Fruit fly (Drosophila melanogaster) whole organism, embryonic: ENCODE data around the gene mRpL10.
A peak's percentile ranks its signal among the peaks of the same experiment; 100 is the strongest.

Experiments used
- Antp ChIP-seq: fragments of 200-800 bp; sonication (Bioruptor generic); optimal IDR thresholded peaks from 3 replicates; lab custom pipeline; 2016; ENCODE audit warnings: missing biosample characterization, missing genetic modification characterization
- BEAF-32 ChIP-seq: fragments of 200-800 bp; sonication (Bioruptor generic); optimal IDR thresholded peaks from 3 replicates; lab custom pipeline; 2017; ENCODE audit warnings: missing biosample characterization, missing genetic modification characterization, mild to moderate bottlenecking, moderate library complexity, missing genetic modification reagents
- CG11696 ChIP-seq: fragments of 200-800 bp; sonication (Bioruptor generic); IDR thresholded peaks from 2 replicates; pipeline ENCODE4 v1.3.6; 2022; ENCODE audit warnings: missing biosample characterization, missing genetic modification characterization
- CG12104 ChIP-seq: fragments of 200-800 bp; sonication (Bioruptor generic); optimal IDR thresholded peaks from 3 replicates; lab custom pipeline; 2016; ENCODE audit warnings: missing biosample characterization, missing genetic modification characterization
- CG13287 ChIP-seq: fragments of 200-800 bp; sonication (Bioruptor generic); IDR thresholded peaks from 2 replicates; pipeline ENCODE4 v1.3.6; 2022; ENCODE audit warnings: missing biosample characterization, missing genetic modification characterization; ENCODE audit not compliant: partially characterized antibody
- CG17385 ChIP-seq: fragments of 200-800 bp; sonication (Bioruptor generic); optimal IDR thresholded peaks from 3 replicates; lab custom pipeline; 2018; ENCODE audit warnings: missing biosample characterization, mild to moderate bottlenecking, missing genetic modification characterization
- CG18011 ChIP-seq: fragments of 200-800 bp; sonication (Bioruptor generic); optimal IDR thresholded peaks from 2 replicates; lab custom pipeline; 2017; ENCODE audit warnings: missing biosample characterization, missing genetic modification characterization, mild to moderate bottlenecking, moderate library complexity, missing genotype
- CG2129 ChIP-seq: fragments of 200-800 bp; sonication (Bioruptor generic); IDR thresholded peaks from 2 replicates; pipeline ENCODE4 v1.3.6; 2022; ENCODE audit warnings: missing biosample characterization, missing genetic modification characterization; ENCODE audit not compliant: partially characterized antibody
- CG2712 ChIP-seq: fragments of 200-800 bp; optimal IDR thresholded peaks from 3 replicates; lab custom pipeline; 2019; ENCODE audit warnings: missing biosample characterization, mild to moderate bottlenecking, missing genetic modification characterization, moderate library complexity
- CG30403 ChIP-seq: fragments of 200-800 bp; sonication (Bioruptor generic); optimal IDR thresholded peaks from 3 replicates; lab custom pipeline; 2016; ENCODE audit warnings: missing biosample characterization, missing genetic modification characterization
- CG3163 ChIP-seq: fragments of 200-800 bp; sonication (Bioruptor generic); optimal IDR thresholded peaks from 3 replicates; lab custom pipeline; 2016; ENCODE audit warnings: missing biosample characterization, missing genetic modification characterization
- CG4424 ChIP-seq: fragments of 200-800 bp; sonication (Bioruptor generic); optimal IDR thresholded peaks from 3 replicates; lab custom pipeline; 2016; ENCODE audit warnings: missing biosample characterization, missing genetic modification characterization
- CG6689 ChIP-seq: fragments of 200-800 bp; sonication (Bioruptor generic); IDR thresholded peaks from 2 replicates; pipeline ENCODE4 v1.3.6; 2022; ENCODE audit warnings: missing biosample characterization, missing genetic modification characterization
- CG7987 ChIP-seq: fragments of 200-800 bp; sonication (Bioruptor generic); optimal IDR thresholded peaks from 2 replicates; lab custom pipeline; 2018; ENCODE audit warnings: missing biosample characterization, mild to moderate bottlenecking, missing genetic modification characterization, moderate library complexity
- CG8478 ChIP-seq: fragments of >200 bp; optimal IDR thresholded peaks from 2 replicates; lab custom pipeline; 2018
- CTCF ChIP-seq: fragments of 200-800 bp; sonication (Bioruptor generic); optimal IDR thresholded peaks from 2 replicates; lab custom pipeline; 2017; ENCODE audit warnings: missing biosample characterization, mild to moderate bottlenecking, missing genetic modification characterization, moderate library complexity
- CkIIα-i1 ChIP-seq: fragments of 200-800 bp; sonication (Bioruptor generic); IDR thresholded peaks from 2 replicates; pipeline ENCODE4 v1.3.6; 2022; ENCODE audit warnings: missing biosample characterization, missing genetic modification characterization
- Dad ChIP-seq: fragments of 200-800 bp; sonication (Bioruptor generic); optimal IDR thresholded peaks from 3 replicates; lab custom pipeline; 2016; ENCODE audit warnings: missing biosample characterization, missing genetic modification characterization
- Deaf1 ChIP-seq: fragments of 200-800 bp; optimal IDR thresholded peaks from 3 replicates; lab custom pipeline; 2019; ENCODE audit warnings: missing biosample characterization, mild to moderate bottlenecking, missing genetic modification characterization, moderate library complexity
- Dll ChIP-seq: fragments of 200-800 bp; sonication (Bioruptor generic); IDR thresholded peaks from 4 replicates; pipeline ENCODE4 v1.3.6; 2022; ENCODE audit warnings: missing biosample characterization, missing genetic modification characterization; ENCODE audit not compliant: partially characterized antibody
- Dref ChIP-seq: fragments of 200-800 bp; sonication (Bioruptor generic); IDR thresholded peaks from 2 replicates; pipeline ENCODE4 v1.3.6; 2022; ENCODE audit warnings: missing biosample characterization, missing genetic modification characterization
- Eip74EF ChIP-seq, 2 experiments: fragments of 200-800 bp in 1 of 2; fragments of >200 bp in 1 of 2; sonication (Bioruptor generic) in 1 of 2; optimal IDR thresholded peaks; 2 replicates each; lab custom pipeline; 2017 to 2019; ENCODE audit warnings: missing biosample characterization in 2 of 2, missing genetic modification characterization in 2 of 2, mild to moderate bottlenecking in 1 of 2, moderate library complexity in 1 of 2
- Ets65A ChIP-seq: fragments of 200-800 bp; sonication (Bioruptor generic); peaks from one replicate; lab custom pipeline; 2016; ENCODE audit warnings: missing biosample characterization, missing genetic modification characterization
- Fer1 ChIP-seq: fragments of 200-800 bp; sonication (Bioruptor generic); optimal IDR thresholded peaks from 2 replicates; lab custom pipeline; 2017; ENCODE audit warnings: missing biosample characterization, mild to moderate bottlenecking, missing genetic modification characterization
- Hr39 ChIP-seq: fragments of >200 bp; optimal IDR thresholded peaks from 2 replicates; lab custom pipeline; 2017
- Med ChIP-seq: fragments of 200-800 bp; sonication (Bioruptor generic); peaks from one replicate; lab custom pipeline; 2016; ENCODE audit warnings: missing biosample characterization, missing genetic modification characterization, mild to moderate bottlenecking, inconsistent platforms, moderate library complexity
- Nf-YC ChIP-seq: fragments of 200-800 bp; optimal IDR thresholded peaks from 3 replicates; lab custom pipeline; 2019; ENCODE audit warnings: missing biosample characterization, mild to moderate bottlenecking, missing genetic modification characterization, moderate library complexity
- Taf1 ChIP-seq: fragments of 200-800 bp; sonication (Bioruptor generic); IDR thresholded peaks from 2 replicates; pipeline ENCODE4 v1.3.6; 2022; ENCODE audit warnings: missing biosample characterization, missing genetic modification characterization
- Trl ChIP-seq, 3 experiments: fragments of >200 bp in 2 of 3; fragments of 200-800 bp in 1 of 3; sonication (Bioruptor generic) in 1 of 3; optimal IDR thresholded peaks; 2 replicates in 1 of 3; 3 replicates in 2 of 3; lab custom pipeline; 2016 to 2017; ENCODE audit warnings: missing biosample characterization in 1 of 3, missing genetic modification characterization in 1 of 3
- ato ChIP-seq: fragments of 200-800 bp; sonication (Bioruptor generic); IDR thresholded peaks from 2 replicates; pipeline ENCODE4 v1.3.6; 2022; ENCODE audit warnings: missing biosample characterization, missing genetic modification characterization; ENCODE audit not compliant: partially characterized antibody
- az2 ChIP-seq: fragments of 200-800 bp; sonication (Bioruptor generic); optimal IDR thresholded peaks from 3 replicates; lab custom pipeline; 2016; ENCODE audit warnings: missing biosample characterization, missing genetic modification characterization
- cg ChIP-seq: fragments of 200-800 bp; sonication (Bioruptor generic); optimal IDR thresholded peaks from 3 replicates; lab custom pipeline; 2019; ENCODE audit warnings: missing biosample characterization, mild to moderate bottlenecking, missing genetic modification characterization, moderate library complexity
- chinmo ChIP-seq: fragments of 200-800 bp; sonication (Bioruptor generic); IDR thresholded peaks from 4 replicates; pipeline ENCODE4 v1.3.6; 2022; ENCODE audit warnings: missing biosample characterization, missing genetic modification characterization; ENCODE audit not compliant: partially characterized antibody
- chm ChIP-seq: fragments of 200-800 bp; sonication (Bioruptor generic); IDR thresholded peaks from 2 replicates; pipeline ENCODE4 v1.3.6; 2022; ENCODE audit warnings: missing biosample characterization, missing genetic modification characterization
- chn ChIP-seq: fragments of 200-800 bp; sonication (Bioruptor generic); optimal IDR thresholded peaks from 2 replicates; lab custom pipeline; 2016; ENCODE audit warnings: missing biosample characterization, missing genetic modification characterization
- dmrt99B ChIP-seq: fragments of 200-800 bp; sonication (Bioruptor generic); optimal IDR thresholded peaks from 2 replicates; lab custom pipeline; 2018; ENCODE audit warnings: missing biosample characterization, mild to moderate bottlenecking, missing genetic modification characterization, moderate library complexity
- jumu ChIP-seq: fragments of 200-800 bp; sonication (Bioruptor generic); optimal IDR thresholded peaks from 3 replicates; lab custom pipeline; 2016; ENCODE audit warnings: missing biosample characterization, missing genetic modification characterization
- kni ChIP-seq: fragments of 200-800 bp; sonication (Bioruptor generic); optimal IDR thresholded peaks from 3 replicates; lab custom pipeline; 2017; ENCODE audit warnings: mild to moderate bottlenecking, missing biosample characterization, missing genetic modification reagents, missing genetic modification characterization
- knrl ChIP-seq: fragments of 200-800 bp; sonication (Bioruptor generic); IDR thresholded peaks from 3 replicates; pipeline ENCODE4 v1.3.6; 2022; ENCODE audit warnings: missing biosample characterization, missing genetic modification characterization; ENCODE audit not compliant: partially characterized antibody
- lab ChIP-seq: fragments of 200-800 bp; sonication (Bioruptor generic); optimal IDR thresholded peaks from 3 replicates; lab custom pipeline; 2017; ENCODE audit warnings: missing biosample characterization, missing genetic modification characterization, mild to moderate bottlenecking, moderate library complexity, missing genetic modification reagents
- mam ChIP-seq: fragments of 200-800 bp; sonication (Bioruptor generic); optimal IDR thresholded peaks from 3 replicates; lab custom pipeline; 2016; ENCODE audit warnings: missing biosample characterization, missing genetic modification characterization
- odd ChIP-seq: fragments of 200-800 bp; sonication (Bioruptor generic); optimal IDR thresholded peaks from 2 replicates; lab custom pipeline; 2017; ENCODE audit warnings: missing biosample characterization, mild to moderate bottlenecking, missing genetic modification characterization
- scrt ChIP-seq: fragments of 200-800 bp; sonication (Bioruptor generic); optimal IDR thresholded peaks from 2 replicates; lab custom pipeline; 2018; ENCODE audit warnings: missing biosample characterization, mild to moderate bottlenecking, missing genetic modification characterization, moderate library complexity
- sqz ChIP-seq: fragments of 200-800 bp; sonication (Bioruptor generic); optimal IDR thresholded peaks from 3 replicates; lab custom pipeline; 2018; ENCODE audit warnings: missing biosample characterization, mild to moderate bottlenecking, missing genetic modification characterization
- tin ChIP-seq: fragments of 200-800 bp; sonication (Bioruptor generic); optimal IDR thresholded peaks from 3 replicates; lab custom pipeline; 2016; ENCODE audit warnings: missing biosample characterization, missing genetic modification characterization
- tio ChIP-seq: fragments of 200-800 bp; sonication (Bioruptor generic); optimal IDR thresholded peaks from 2 replicates; lab custom pipeline; 2017; ENCODE audit warnings: missing biosample characterization, missing genetic modification characterization, inconsistent platforms
- unpg ChIP-seq: fragments of 200-800 bp; sonication (Bioruptor generic); optimal IDR thresholded peaks from 3 replicates; lab custom pipeline; 2018; ENCODE audit warnings: missing biosample characterization, mild to moderate bottlenecking, missing genetic modification characterization, moderate library complexity
- zf30C ChIP-seq: fragments of 200-800 bp; sonication (Bioruptor generic); optimal IDR thresholded peaks from 3 replicates; lab custom pipeline; 2018; ENCODE audit warnings: missing biosample characterization, mild to moderate bottlenecking, missing genetic modification characterization
- zfh1 ChIP-seq: fragments of 200-800 bp; sonication (Bioruptor generic); IDR thresholded peaks from 3 replicates; pipeline ENCODE4 v1.3.6; 2022; ENCODE audit warnings: missing biosample characterization, missing genetic modification characterization

mRpL10 gene

DNA sequence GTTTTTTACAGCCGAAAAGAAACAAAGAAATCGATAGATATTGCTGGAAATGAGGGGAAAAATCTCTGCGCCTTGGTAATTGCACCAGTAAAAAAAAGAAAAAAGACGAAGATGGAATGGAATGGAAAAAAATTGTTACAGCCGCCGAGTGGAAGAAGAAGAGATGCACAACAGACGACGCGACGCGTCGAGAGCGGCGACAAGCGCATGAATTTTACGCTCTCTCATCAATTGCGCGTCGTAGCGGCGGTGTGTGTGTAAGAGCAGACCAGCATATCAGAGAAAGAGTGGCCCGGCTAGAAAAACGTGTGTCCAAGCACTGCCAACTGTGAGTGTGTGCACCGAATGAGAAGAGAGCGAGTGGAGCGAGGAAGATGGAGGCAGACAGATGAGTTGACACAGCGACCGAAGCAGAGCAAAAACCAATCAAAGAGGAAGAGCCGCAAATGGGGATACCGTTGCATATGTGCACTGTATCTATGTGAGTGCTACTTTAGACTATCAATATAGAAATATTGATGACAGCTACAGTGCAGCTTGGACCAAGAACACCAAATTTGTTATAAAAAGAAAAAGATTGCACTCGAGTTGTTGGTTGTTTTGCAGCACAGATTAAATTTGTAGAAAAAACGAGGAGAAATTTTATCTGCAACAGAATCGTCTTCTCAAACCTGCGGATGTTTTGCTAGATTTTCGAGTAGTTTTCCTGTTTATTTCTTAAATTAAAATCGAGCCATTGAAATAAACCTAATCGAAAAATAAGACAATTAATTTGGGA lies 45.7 kb downstream of the mRpL10 start (continued):
- peak; percentile 42 for TF ChIP-seq Med
- peak; percentile 18 for TF ChIP-seq Fer1 (GFP tag; lab: Kevin White, UChicago)
- TF ChIP-seq sqz (GFP tag; lab: Kevin White, UChicago): peak; percentile 68
- peak; percentile 96; the same call in 3 of the 4 replicates for TF ChIP-seq chinmo (GFP tag; lab: Robert Waterston, UW)
- TF ChIP-seq zf30C: peak; percentile 11
- no peak for TF ChIP-seq tin (GFP tag; lab: Kevin White, UChicago)
- TF ChIP-seq scrt: peak; percentile 39
- no peak for TF ChIP-seq Taf1 (GFP tag; lab: Robert Waterston, UW)
- TF ChIP-seq CG17385 (GFP tag; lab: Kevin White, UChicago): peak; percentile 97
- TF ChIP-seq CG12104 (GFP tag; lab: Kevin White, UChicago): no peak
- peak; percentile 54; the same call in 3 of the 4 replicates for TF ChIP-seq Dll
- TF ChIP-seq BEAF-32 (GFP tag; lab: Kevin White, UChicago): no peak
- TF ChIP-seq unpg (GFP tag; lab: Kevin White, UChicago): peak; percentile 5
- peak; percentile 75 for TF ChIP-seq Deaf1 (tag; lab: Kevin White, UChicago)
- TF ChIP-seq Hr39 (lab: Kevin White, UChicago): no peak
- TF ChIP-seq Nf-YC: peak; percentile 25
- peak; percentile 8 for TF ChIP-seq CG2712 (tag; lab: Kevin White, UChicago)
- TF ChIP-seq CG3163 (GFP tag; lab: Kevin White, UChicago): peak; percentile 87
- TF ChIP-seq odd (GFP tag; lab: Kevin White, UChicago): no peak
- TF ChIP-seq Eip74EF (GFP tag; optimal IDR thresholded peaks at IDR 0.05; lab: Kevin White, UChicago): no peak
- 0 out of 2 replicates have a peak, but pooled peaks have one; percentile 38 for TF ChIP-seq CG6689
- TF ChIP-seq CG4424 (GFP tag; lab: Kevin White, UChicago): peak; percentile 10
- TF ChIP-seq chn: no peak
- peak; percentile 22 for TF ChIP-seq CG7987 (GFP tag; lab: Kevin White, UChicago)
- TF ChIP-seq mam (GFP tag; lab: Kevin White, UChicago): no peak
- peak; percentile 13 for TF ChIP-seq tio (GFP tag; lab: Kevin White, UChicago)
- TF ChIP-seq lab (GFP tag; lab: Kevin White, UChicago): no peak
- TF ChIP-seq zfh1 (GFP tag; lab: Robert Waterston, UW): 0 out of 3 replicates have a peak, but pooled peaks have one; percentile 4
- peak; percentile 88 for TF ChIP-seq cg (GFP tag; lab: Kevin White, UChicago)
- no peak for TF ChIP-seq CG11696 (GFP tag; lab: Robert Waterston, UW)
- TF ChIP-seq CG8478: peak; percentile 20
- TF ChIP-seq CG18011 (GFP tag; lab: Kevin White, UChicago): no peak
- TF ChIP-seq CG30403 (GFP tag; lab: Kevin White, UChicago): peak; percentile 15
- TF ChIP-seq CkIIα-i1 (GFP tag; lab: Robert Waterston, UW): no peak
- TF ChIP-seq dmrt99B (tag; lab: Kevin White, UChicago): peak; percentile 13
- TF ChIP-seq ato (GFP tag; lab: Robert Waterston, UW): no peak
- no peak for TF ChIP-seq CTCF (GFP tag; lab: Kevin White, UChicago)
- peak; percentile 94 for TF ChIP-seq kni
- peak; percentile 95 to 97 for TF ChIP-seq Trl (optimal IDR thresholded peaks at IDR 0.05; lab: Kevin White, UChicago)
- TF ChIP-seq Trl (GFP tag; optimal IDR thresholded peaks at IDR 0.05; lab: Kevin White, UChicago): peak; percentile 31
- TF ChIP-seq jumu (GFP tag; lab: Kevin White, UChicago): no peak
- no peak for TF ChIP-seq knrl
- no peak for TF ChIP-seq Dref (GFP tag; lab: Robert Waterston, UW)
- no peak for TF ChIP-seq Antp (GFP tag; lab: Kevin White, UChicago)
- TF ChIP-seq chm (GFP tag; lab: Robert Waterston, UW): peak; percentile 50
- peak; percentile 62 for TF ChIP-seq CG13287 (GFP tag; lab: Robert Waterston, UW)
- peak; percentile 42 for TF ChIP-seq az2 (GFP tag; lab: Kevin White, UChicago)
- TF ChIP-seq Dad (GFP tag; lab: Kevin White, UChicago): no peak
- 0 out of 2 replicates have a peak, but pooled peaks have one; percentile 11 for TF ChIP-seq CG2129
- peak; percentile 32 for TF ChIP-seq Ets65A (GFP tag; lab: Kevin White, UChicago)
